Fruit fly (Drosophila melanogaster): ENCODE results near the gene fz.

Gene fz

DNA sequence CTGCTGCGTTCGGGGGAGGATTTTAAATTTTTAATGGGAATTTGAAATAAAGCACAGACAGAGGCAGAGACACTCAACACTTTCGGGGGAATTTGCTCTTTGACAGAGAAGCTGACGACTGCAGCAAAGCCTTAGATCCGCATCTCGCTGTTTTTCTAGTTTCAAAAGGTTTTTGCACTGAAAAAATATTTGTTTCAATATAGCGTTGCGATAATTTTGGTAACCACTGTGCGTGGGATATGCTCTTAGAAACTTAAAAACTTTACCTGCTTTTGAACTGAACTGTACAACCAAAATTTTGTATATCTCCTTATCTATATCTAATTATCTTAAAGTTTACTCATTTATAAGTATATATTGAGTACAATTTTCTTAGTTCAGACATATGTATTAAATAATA is 29.1 kb downstream of the fz start:
- TF ChIP-seq lz (GFP tag; optimal IDR thresholded peaks at IDR 0.05) (peak; percentile 25), CG6792 (GFP tag; optimal IDR thresholded peaks at IDR 0.05) (peak; percentile 21), esn (GFP tag; optimal IDR thresholded peaks at IDR 0.05) (peak; percentile 42), Ets21C (GFP tag; optimal IDR thresholded peaks at IDR 0.05) (peak; percentile 11), CG6276 (GFP tag; optimal IDR thresholded peaks at IDR 0.05) (no peak), CG3032 (tag; optimal IDR thresholded peaks at IDR 0.05) (peak; percentile 6), spab (GFP tag; optimal IDR thresholded peaks at IDR 0.05) (no peak), CG6163 (GFP tag; IDR thresholded peaks at IDR 0.05) (no peak), Gug (GFP tag; IDR thresholded peaks at IDR 0.05) (no peak), svp (GFP tag) (peak; percentile 31), acj6 (GFP tag; optimal IDR thresholded peaks at IDR 0.05) (peak; percentile 26), Eip78C (GFP tag) (peak; percentile 80), CG10631 (GFP tag; optimal IDR thresholded peaks at IDR 0.05) (peak; percentile 41), CG31627 (GFP tag; optimal IDR thresholded peaks at IDR 0.05) (peak; percentile 34), Hr39 (GFP tag; optimal IDR thresholded peaks at IDR 0.05) (peak; percentile 26), Smox (GFP tag; optimal IDR thresholded peaks at IDR 0.05) (peak; percentile 44), CG34406 (GFP tag; optimal IDR thresholded peaks at IDR 0.05) (no peak), Eip93F (GFP tag; optimal IDR thresholded peaks at IDR 0.05) (no peak)

dm6 chr3L:14303848-14304247 is 29.7 kb downstream of the fz start:
- TF ChIP-seq CG10669 (GFP tag; optimal IDR thresholded peaks at IDR 0.05) (peak; percentile 93), CG7368 (GFP tag; optimal IDR thresholded peaks at IDR 0.05) (peak; percentile 92), fd85E (GFP tag; optimal IDR thresholded peaks at IDR 0.05) (peak; percentile 33), spab (GFP tag; optimal IDR thresholded peaks at IDR 0.05) (peak; percentile 88), acj6 (GFP tag; optimal IDR thresholded peaks at IDR 0.05) (peak; percentile 92), CG11902 (GFP tag; optimal IDR thresholded peaks at IDR 0.05) (peak; percentile 79), Blimp-1 (GFP tag; optimal IDR thresholded peaks at IDR 0.05) (peak; percentile 72), Gug (GFP tag; IDR thresholded peaks at IDR 0.05) (peak; percentile 78), CG11294 (GFP tag; IDR thresholded peaks at IDR 0.05) (peak; percentile 43; the same call in 1 of the 2 replicates), Sox102F (GFP tag; optimal IDR thresholded peaks at IDR 0.05) (peak; percentile 95), Hr39 (GFP tag; optimal IDR thresholded peaks at IDR 0.05) (peak; percentile 96), CG34406 (GFP tag; optimal IDR thresholded peaks at IDR 0.05) (peak; percentile 87), Met (GFP tag; optimal IDR thresholded peaks at IDR 0.05) (peak; percentile 94), CG8119 (GFP tag; IDR thresholded peaks at IDR 0.05) (peak; percentile 83), dsx (GFP tag; optimal IDR thresholded peaks at IDR 0.05; ENCODE audit: poor library complexity, severe bottlenecking) (peak; percentile 92), Ets21C (GFP tag; optimal IDR thresholded peaks at IDR 0.05) (peak; percentile 90), CG8632 (GFP tag; optimal IDR thresholded peaks at IDR 0.05) (peak; percentile 83), vri (GFP tag; optimal IDR thresholded peaks at IDR 0.05) (peak; percentile 93), Sox14 (GFP tag; optimal IDR thresholded peaks at IDR 0.05) (peak; percentile 93), Hr4 (GFP tag; optimal IDR thresholded peaks at IDR 0.05) (peak; percentile 66), Ets96B (tag; optimal IDR thresholded peaks at IDR 0.05) (peak; percentile 91), CG6792 (GFP tag; optimal IDR thresholded peaks at IDR 0.05) (peak; percentile 92), CG6276 (GFP tag; optimal IDR thresholded peaks at IDR 0.05) (peak; percentile 59), Eip93F (GFP tag; optimal IDR thresholded peaks at IDR 0.05) (peak; percentile 67), CG8319 (GFP tag; optimal IDR thresholded peaks at IDR 0.05) (peak; percentile 85), dac (GFP tag; optimal IDR thresholded peaks at IDR 0.05) (no peak), OdsH (GFP tag; optimal IDR thresholded peaks at IDR 0.05) (peak; percentile 91), svp (GFP tag) (peak; percentile 95), CG4318 (GFP tag; optimal IDR thresholded peaks at IDR 0.05) (peak; percentile 72), CG16779 (tag; optimal IDR thresholded peaks at IDR 0.05) (peak; percentile 66), Hr38 (GFP tag; optimal IDR thresholded peaks at IDR 0.05) (no peak), net (GFP tag; optimal IDR thresholded peaks at IDR 0.05) (peak; percentile 84), CG31627 (GFP tag; optimal IDR thresholded peaks at IDR 0.05) (peak; percentile 95), Eip75B (GFP tag; optimal IDR thresholded peaks at IDR 0.05) (peak; percentile 92), CG6163 (GFP tag; IDR thresholded peaks at IDR 0.05) (peak; percentile 95), CG3919 (GFP tag; optimal IDR thresholded peaks at IDR 0.05) (peak; percentile 93), fkh (GFP tag; optimal IDR thresholded peaks at IDR 0.05) (peak; percentile 47), CG9139 (GFP tag; optimal IDR thresholded peaks at IDR 0.05) (peak; percentile 86), CG11762 (GFP tag; optimal IDR thresholded peaks at IDR 0.05; ENCODE audit: insufficient read depth) (peak; percentile 79), eg (GFP tag; IDR thresholded peaks at IDR 0.05) (peak; percentile 86), esn (GFP tag; optimal IDR thresholded peaks at IDR 0.05) (peak; percentile 94), CG6808 (GFP tag; optimal IDR thresholded peaks at IDR 0.05) (peak; percentile 90), CG15336 (GFP tag; IDR thresholded peaks at IDR 0.05) (peak; percentile 77), Smox (GFP tag; optimal IDR thresholded peaks at IDR 0.05) (peak; percentile 90)

Measured in whole organism, prepupa.